Fruit fly (Drosophila melanogaster) whole organism, embryonic: ENCODE results near the gene CG45065.

Experiments used
- Abd-B ChIP-seq: fragments of 200-800 bp; sonication (Bioruptor generic); optimal IDR thresholded peaks from 2 replicates; lab custom pipeline; 2018; ENCODE audit warnings: missing biosample characterization, mild to moderate bottlenecking, missing genetic modification characterization, moderate library complexity
- Antp ChIP-seq: fragments of 200-800 bp; sonication (Bioruptor generic); optimal IDR thresholded peaks from 3 replicates; lab custom pipeline; 2016; ENCODE audit warnings: missing biosample characterization, missing genetic modification characterization
- CG1024 ChIP-seq: fragments of 200-800 bp; sonication (Bioruptor generic); IDR thresholded peaks from 2 replicates; pipeline ENCODE4 v1.3.6; 2022; ENCODE audit warnings: missing biosample characterization, missing genetic modification characterization
- CG11093 ChIP-seq: fragments of 200-800 bp; sonication (Bioruptor generic); IDR thresholded peaks from 3 replicates; pipeline ENCODE4 v1.3.6; 2022; ENCODE audit warnings: missing biosample characterization, missing genetic modification characterization
- CG11398 ChIP-seq: fragments of 200-800 bp; sonication (Bioruptor generic); optimal IDR thresholded peaks from 2 replicates; lab custom pipeline; 2016; ENCODE audit warnings: missing biosample characterization, missing genetic modification characterization
- CG12299 ChIP-seq: fragments of 200-800 bp; sonication (Bioruptor generic); optimal IDR thresholded peaks from 2 replicates; lab custom pipeline; 2018; ENCODE audit warnings: missing biosample characterization, mild to moderate bottlenecking, missing genetic modification characterization
- CG12769 ChIP-seq: fragments of 200-800 bp; sonication (Bioruptor generic); optimal IDR thresholded peaks from 2 replicates; lab custom pipeline; 2019; ENCODE audit warnings: missing biosample characterization, mild to moderate bottlenecking, missing genetic modification characterization, moderate library complexity
- CG13894 ChIP-seq: fragments of 200-800 bp; sonication (Bioruptor generic); optimal IDR thresholded peaks from 3 replicates; lab custom pipeline; 2018; ENCODE audit warnings: missing biosample characterization, mild to moderate bottlenecking, missing genetic modification characterization, moderate library complexity
- CG15269 ChIP-seq: fragments of 200-800 bp; sonication (Bioruptor generic); optimal IDR thresholded peaks from 2 replicates; lab custom pipeline; 2018; ENCODE audit warnings: missing biosample characterization, mild to moderate bottlenecking, missing genetic modification characterization, moderate library complexity
- CG17186 ChIP-seq: fragments of 200-800 bp; sonication (Bioruptor generic); optimal IDR thresholded peaks from 3 replicates; lab custom pipeline; 2017; ENCODE audit warnings: missing biosample characterization, missing genetic modification reagents, missing genetic modification characterization
- CG17359 ChIP-seq: fragments of 200-800 bp; sonication (Bioruptor generic); optimal IDR thresholded peaks from 3 replicates; lab custom pipeline; 2018; ENCODE audit warnings: missing biosample characterization, mild to moderate bottlenecking, missing genetic modification characterization, moderate library complexity
- CG17361 ChIP-seq: fragments of 200-800 bp; sonication (Bioruptor generic); IDR thresholded peaks from 3 replicates; pipeline ENCODE4 v1.3.6; 2022; ENCODE audit warnings: missing biosample characterization, missing genetic modification characterization
- CG33213 ChIP-seq: fragments of 200-800 bp; sonication (Bioruptor generic); optimal IDR thresholded peaks from 3 replicates; lab custom pipeline; 2016; ENCODE audit warnings: missing biosample characterization, missing genetic modification characterization
- CG5180 ChIP-seq: fragments of 200-800 bp; sonication (Bioruptor generic); optimal IDR thresholded peaks from 3 replicates; lab custom pipeline; 2017; ENCODE audit warnings: missing biosample characterization, missing genetic modification characterization, mild to moderate bottlenecking, moderate library complexity, missing genetic modification reagents
- CG5245 ChIP-seq: fragments of 200-800 bp; sonication (Bioruptor generic); optimal IDR thresholded peaks from 3 replicates; lab custom pipeline; 2016; ENCODE audit warnings: missing biosample characterization, missing genetic modification characterization
- CG6791 ChIP-seq: fragments of 200-800 bp; sonication (Bioruptor generic); IDR thresholded peaks from 3 replicates; pipeline ENCODE4 v1.3.6; 2022; ENCODE audit warnings: missing biosample characterization, missing genetic modification characterization; ENCODE audit not compliant: partially characterized antibody
- CG8089 ChIP-seq: fragments of 200-800 bp; sonication (Bioruptor generic); optimal IDR thresholded peaks from 3 replicates; lab custom pipeline; 2016; ENCODE audit warnings: missing biosample characterization, missing genetic modification characterization
- Deaf1 ChIP-seq: fragments of 200-800 bp; optimal IDR thresholded peaks from 3 replicates; lab custom pipeline; 2019; ENCODE audit warnings: missing biosample characterization, mild to moderate bottlenecking, missing genetic modification characterization, moderate library complexity
- ERR ChIP-seq: fragments of 200-800 bp; sonication (Bioruptor generic); optimal IDR thresholded peaks from 2 replicates; lab custom pipeline; 2016; ENCODE audit warnings: missing biosample characterization, missing genetic modification characterization
- Ets65A ChIP-seq: fragments of 200-800 bp; sonication (Bioruptor generic); peaks from one replicate; lab custom pipeline; 2016; ENCODE audit warnings: missing biosample characterization, missing genetic modification characterization
- Fer2 ChIP-seq: fragments of 200-800 bp; sonication (Bioruptor generic); optimal IDR thresholded peaks from 2 replicates; lab custom pipeline; 2018; ENCODE audit warnings: missing biosample characterization, mild to moderate bottlenecking, missing genetic modification characterization, moderate library complexity
- Fer3 ChIP-seq: fragments of 200-800 bp; sonication (Bioruptor generic); optimal IDR thresholded peaks from 2 replicates; lab custom pipeline; 2018; ENCODE audit warnings: missing biosample characterization, mild to moderate bottlenecking, missing genetic modification characterization, moderate library complexity
- Hand ChIP-seq: fragments of 200-800 bp; sonication (Bioruptor generic); optimal IDR thresholded peaks from 2 replicates; lab custom pipeline; 2017; ENCODE audit warnings: mild to moderate bottlenecking, missing biosample characterization, missing genetic modification reagents, missing genetic modification characterization
- Hmx ChIP-seq: fragments of 200-800 bp; sonication (Bioruptor generic); optimal IDR thresholded peaks from 2 replicates; lab custom pipeline; 2016; ENCODE audit warnings: missing biosample characterization, missing genetic modification characterization
- Nf-YB ChIP-seq: fragments of 200-800 bp; sonication (Bioruptor generic); optimal IDR thresholded peaks from 3 replicates; lab custom pipeline; 2019; ENCODE audit warnings: missing biosample characterization, mild to moderate bottlenecking, missing genetic modification characterization, moderate library complexity
- Pdp1 ChIP-seq, 2 experiments: fragments of 200-800 bp; sonication (Bioruptor generic); optimal IDR thresholded peaks; 3 replicates each; lab custom pipeline; 2016; ENCODE audit warnings: missing biosample characterization in 2 of 2, missing genetic modification characterization in 2 of 2, mild to moderate bottlenecking in 1 of 2, moderate library complexity in 1 of 2
- TFAM ChIP-seq: fragments of 200-800 bp; sonication (Bioruptor generic); optimal IDR thresholded peaks from 2 replicates; lab custom pipeline; 2017; ENCODE audit warnings: missing biosample characterization, missing genetic modification characterization, inconsistent platforms
- ase ChIP-seq: fragments of 200-800 bp; sonication (Bioruptor generic); IDR thresholded peaks from 3 replicates; pipeline ENCODE4 v1.3.6; 2022; ENCODE audit warnings: missing biosample characterization, missing genetic modification characterization
- chinmo ChIP-seq: fragments of 200-800 bp; sonication (Bioruptor generic); IDR thresholded peaks from 4 replicates; pipeline ENCODE4 v1.3.6; 2022; ENCODE audit warnings: missing biosample characterization, missing genetic modification characterization; ENCODE audit not compliant: partially characterized antibody
- corto ChIP-seq: fragments of 200-800 bp; sonication (Bioruptor generic); optimal IDR thresholded peaks from 2 replicates; lab custom pipeline; 2016; ENCODE audit warnings: missing biosample characterization, mild to moderate bottlenecking, missing genetic modification characterization, moderate library complexity
- crol ChIP-seq: fragments of 200-800 bp; sonication (Bioruptor generic); IDR thresholded peaks from 2 replicates; pipeline ENCODE4 v1.3.6; 2022; ENCODE audit warnings: missing biosample characterization, missing genetic modification characterization
- crp ChIP-seq, 2 experiments: fragments of 200-800 bp; sonication (Bioruptor generic); optimal IDR thresholded peaks; 2 replicates in 1 of 2; 3 replicates in 1 of 2; lab custom pipeline; 2017; ENCODE audit warnings: missing biosample characterization in 2 of 2, missing genetic modification characterization in 2 of 2, mild to moderate bottlenecking in 1 of 2, moderate library complexity in 1 of 2
- dpn ChIP-seq, 2 experiments: fragments of 200-800 bp; sonication (Bioruptor generic); optimal IDR thresholded peaks; 3 replicates each; lab custom pipeline; 2016; ENCODE audit warnings: missing biosample characterization in 2 of 2, missing genetic modification characterization in 2 of 2
- ftz-f1 ChIP-seq: fragments of 200-800 bp; sonication (Bioruptor generic); optimal IDR thresholded peaks from 2 replicates; lab custom pipeline; 2016; ENCODE audit warnings: missing biosample characterization, missing genetic modification characterization
- gsb-n ChIP-seq: fragments of 200-800 bp; sonication (Bioruptor generic); optimal IDR thresholded peaks from 3 replicates; lab custom pipeline; 2018; ENCODE audit warnings: missing biosample characterization, mild to moderate bottlenecking, missing genetic modification characterization
- hbn ChIP-seq: fragments of 200-800 bp; sonication (Bioruptor generic); IDR thresholded peaks from 2 replicates; pipeline ENCODE4 v1.3.6; 2022; ENCODE audit warnings: missing biosample characterization, missing genetic modification characterization; ENCODE audit not compliant: partially characterized antibody
- ind ChIP-seq: fragments of 200-800 bp; sonication (Bioruptor generic); optimal IDR thresholded peaks from 3 replicates; lab custom pipeline; 2016; ENCODE audit warnings: missing biosample characterization, missing genetic modification characterization
- klu ChIP-seq: fragments of 200-800 bp; sonication (Bioruptor generic); IDR thresholded peaks from 2 replicates; pipeline ENCODE4 v1.3.6; 2022; ENCODE audit warnings: missing biosample characterization, missing genetic modification characterization
- oc ChIP-seq: fragments of 200-800 bp; sonication (Bioruptor generic); optimal IDR thresholded peaks from 2 replicates; lab custom pipeline; 2018; ENCODE audit warnings: missing biosample characterization, mild to moderate bottlenecking, missing genetic modification characterization, moderate library complexity
- prd ChIP-seq, 3 experiments: fragments of >200 bp in 2 of 3; fragments of 200-800 bp in 1 of 3; sonication (Bioruptor generic) in 1 of 3; optimal IDR thresholded peaks in 2 of 3; IDR thresholded peaks in 1 of 3; 2 replicates in 2 of 3; 3 replicates in 1 of 3; pipeline versions ENCODE4 v1.3.6 to Lab custom; 2017 to 2022; ENCODE audit warnings: missing biosample characterization in 1 of 3, missing genetic modification characterization in 1 of 3
- rib ChIP-seq: fragments of 200-800 bp; sonication (Bioruptor generic); IDR thresholded peaks from 2 replicates; pipeline ENCODE4 v1.3.6; 2022; ENCODE audit warnings: missing biosample characterization, missing genetic modification characterization
- ro ChIP-seq: fragments of 200-800 bp; sonication (Bioruptor generic); IDR thresholded peaks from 2 replicates; pipeline ENCODE4 v1.3.6; 2022; ENCODE audit warnings: missing biosample characterization, missing genetic modification characterization
- sd ChIP-seq: fragments of 200-800 bp; sonication (Bioruptor generic); optimal IDR thresholded peaks from 3 replicates; lab custom pipeline; 2018; ENCODE audit warnings: missing biosample characterization, mild to moderate bottlenecking, missing genetic modification characterization, moderate library complexity
- sens ChIP-seq: fragments of 200-800 bp; sonication (Bioruptor generic); peaks from one replicate; lab custom pipeline; 2016; ENCODE audit warnings: missing biosample characterization, missing genetic modification characterization
- sqz ChIP-seq: fragments of 200-800 bp; sonication (Bioruptor generic); optimal IDR thresholded peaks from 3 replicates; lab custom pipeline; 2018; ENCODE audit warnings: missing biosample characterization, mild to moderate bottlenecking, missing genetic modification characterization
- vfl ChIP-seq: fragments of 200-800 bp; sonication (Bioruptor generic); optimal IDR thresholded peaks from 2 replicates; lab custom pipeline; 2016; ENCODE audit warnings: missing biosample characterization, missing genetic modification characterization
- zf30C ChIP-seq: fragments of 200-800 bp; sonication (Bioruptor generic); optimal IDR thresholded peaks from 3 replicates; lab custom pipeline; 2018; ENCODE audit warnings: missing biosample characterization, mild to moderate bottlenecking, missing genetic modification characterization

Gene CG45065

DNA sequence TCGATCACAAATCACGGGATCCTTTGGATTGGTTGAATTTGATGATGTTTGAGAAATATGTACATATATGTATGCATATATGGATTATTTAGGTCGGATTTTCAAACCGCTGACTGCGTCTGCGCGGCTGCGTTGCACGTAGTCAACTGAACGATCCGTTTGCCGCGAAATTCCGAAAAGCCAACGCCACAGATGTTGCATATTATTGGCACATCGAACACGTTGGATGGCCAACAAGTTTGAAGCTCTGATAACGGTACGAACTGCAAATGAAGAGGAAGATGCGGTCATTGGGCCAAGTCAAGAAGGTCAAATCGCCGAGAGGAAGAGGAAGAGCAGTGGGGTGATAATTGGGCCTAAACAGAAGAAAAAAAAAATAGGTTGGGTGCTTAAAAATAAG, 11.4 kb downstream of the CG45065 start, which contains the start of gene CG9518:
Gene CG9518, minus strand, starts transcription at position 154 of the 400 bp plus-strand sequence.
- TF ChIP-seq CG17186 (GFP tag; lab: Kevin White, UChicago), result no peak
- peak; percentile 97 for TF ChIP-seq CG5180 (GFP tag; lab: Kevin White, UChicago)
- peak; percentile 25 for TF ChIP-seq sens
- TF ChIP-seq CG1024 (GFP tag; lab: Robert Waterston, UW), result no peak
- no peak for TF ChIP-seq dpn (GFP tag; optimal IDR thresholded peaks at IDR 0.05; lab: Kevin White, UChicago)
- TF ChIP-seq Ets65A, result no peak
- TF ChIP-seq CG17361 (GFP tag; lab: Robert Waterston, UW), result no peak
- no peak for TF ChIP-seq CG6791 (GFP tag; lab: Robert Waterston, UW)
- TF ChIP-seq CG33213 (GFP tag; lab: Kevin White, UChicago), result no peak
- 0 out of 4 replicates have a peak, but pooled peaks have one; percentile 29 for TF ChIP-seq chinmo (GFP tag; lab: Robert Waterston, UW)

DNA sequence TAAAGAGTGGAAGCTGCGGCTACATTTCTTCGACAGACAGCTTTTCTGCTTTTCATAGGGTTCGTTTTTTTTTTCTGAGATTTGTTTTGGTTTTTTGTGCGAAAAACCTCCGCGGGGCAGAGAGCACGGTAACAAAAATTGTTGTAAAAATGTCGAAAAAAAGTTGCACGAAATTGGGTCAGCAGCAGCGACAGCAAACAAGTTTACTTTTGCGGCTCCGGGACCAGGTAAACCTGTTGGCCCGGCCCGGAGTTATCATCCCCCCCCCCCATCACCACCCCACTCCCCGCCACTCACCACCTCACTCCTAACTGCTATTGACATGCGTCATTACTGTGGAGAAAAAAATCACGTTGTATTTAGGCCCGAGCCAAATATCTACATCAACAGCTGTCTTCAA, 14.0 kb downstream of the CG45065 start:
- TF ChIP-seq Abd-B (GFP tag; lab: Kevin White, UChicago) (no peak), CG11093 (no peak), vfl (GFP tag; lab: Kevin White, UChicago) (no peak), crp (GFP tag; optimal IDR thresholded peaks at IDR 0.05; lab: Kevin White, UChicago) (no peak), chinmo (GFP tag; lab: Robert Waterston, UW) (0 out of 4 replicates have a peak, but pooled peaks have one; percentile 17), Hand (no peak), CG17186 (GFP tag; lab: Kevin White, UChicago) (no peak), sqz (GFP tag; lab: Kevin White, UChicago) (peak; percentile 53), hbn (GFP tag; lab: Robert Waterston, UW) (no peak), ro (GFP tag; lab: Robert Waterston, UW) (no peak), rib (GFP tag; lab: Robert Waterston, UW) (no peak), CG12769 (tag; lab: Kevin White, UChicago) (peak; percentile 64), corto (GFP tag; lab: Kevin White, UChicago) (no peak), gsb-n (tag; lab: Kevin White, UChicago) (no peak), Fer3 (tag; lab: Kevin White, UChicago) (no peak), CG5180 (GFP tag; lab: Kevin White, UChicago) (peak; percentile 34), CG8089 (no peak), sd (peak; percentile 46), Fer2 (no peak), CG17359 (tag; lab: Kevin White, UChicago) (no peak), CG13894 (tag; lab: Kevin White, UChicago) (peak; percentile 24), ERR (GFP tag; lab: Kevin White, UChicago) (no peak), crol (GFP tag; lab: Robert Waterston, UW) (peak; percentile 82), klu (GFP tag; lab: Robert Waterston, UW) (no peak)

DNA sequence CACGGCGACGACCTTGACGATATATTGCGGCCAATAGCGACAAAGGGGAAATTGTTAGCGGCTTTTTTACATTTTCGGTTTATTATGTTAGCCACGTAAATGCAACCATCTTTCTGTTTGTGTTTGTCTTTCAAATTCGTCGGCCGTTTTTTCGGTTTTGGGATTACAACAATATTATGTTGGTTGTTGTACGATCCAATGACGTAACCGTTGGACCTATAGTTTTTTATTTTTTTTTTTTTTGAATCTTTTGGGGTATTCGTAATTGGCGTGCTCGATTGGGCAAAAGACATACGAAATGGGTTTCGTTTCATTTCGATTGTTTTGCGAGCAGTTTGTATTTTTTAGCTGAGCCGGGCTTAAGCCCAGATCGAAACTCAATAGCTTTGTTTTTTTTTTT, 15.5 kb downstream of the CG45065 start:
- peak; percentile 71 for TF ChIP-seq sqz (GFP tag; lab: Kevin White, UChicago)
- TF ChIP-seq CG11398, result no peak
- no peak for TF ChIP-seq ftz-f1 (GFP tag; lab: Kevin White, UChicago)
- no peak for TF ChIP-seq Hmx (GFP tag; lab: Kevin White, UChicago)
- TF ChIP-seq prd (optimal IDR thresholded peaks at IDR 0.05; lab: Kevin White, UChicago), result no peak
- TF ChIP-seq prd (GFP tag; IDR thresholded peaks at IDR 0.05; lab: Robert Waterston, UW), result no peak
- TF ChIP-seq CG12299, result no peak
- no peak for TF ChIP-seq TFAM
- no peak for TF ChIP-seq Deaf1
- no peak for TF ChIP-seq zf30C (GFP tag; lab: Kevin White, UChicago)
- TF ChIP-seq chinmo (GFP tag; lab: Robert Waterston, UW), result 0 out of 4 replicates have a peak, but pooled peaks have one; percentile 68
- TF ChIP-seq Nf-YB (GFP tag; lab: Kevin White, UChicago), result peak; percentile 6
- TF ChIP-seq Antp (GFP tag; lab: Kevin White, UChicago), result no peak
- peak; percentile 20 for TF ChIP-seq oc (tag; lab: Kevin White, UChicago)
- peak; percentile 42 for TF ChIP-seq CG15269 (tag; lab: Kevin White, UChicago)
- TF ChIP-seq Pdp1 (GFP tag; optimal IDR thresholded peaks at IDR 0.05; lab: Kevin White, UChicago), result peak in 1 of 2 experiments; percentile 68
- no peak for TF ChIP-seq ind (GFP tag; lab: Kevin White, UChicago)
- TF ChIP-seq CG5245 (GFP tag; lab: Kevin White, UChicago), result no peak
- no peak for TF ChIP-seq ase (GFP tag; lab: Robert Waterston, UW)
